Fruit fly (Drosophila melanogaster): ENCODE data around the gene dsh.

dsh gene

dm6 chrX:11338047-11338747, 17.5 kb upstream of the dsh start (continued):
- peak; percentile 58 for TF ChIP-seq CG6792 (GFP tag; optimal IDR thresholded peaks at IDR 0.05)
- TF ChIP-seq CG11294 (GFP tag; IDR thresholded peaks at IDR 0.05) = no peak
- peak; percentile 68 for TF ChIP-seq CG31627 (GFP tag; optimal IDR thresholded peaks at IDR 0.05)
- TF ChIP-seq CG10631 (GFP tag; optimal IDR thresholded peaks at IDR 0.05) = peak; percentile 64
- TF ChIP-seq CG34406 (GFP tag; optimal IDR thresholded peaks at IDR 0.05) = peak; percentile 79
- TF ChIP-seq Eip93F (GFP tag; optimal IDR thresholded peaks at IDR 0.05) = no peak
- TF ChIP-seq CG1621 (tag; optimal IDR thresholded peaks at IDR 0.05) = no peak
- no peak for TF ChIP-seq fd85E (GFP tag; optimal IDR thresholded peaks at IDR 0.05)
- TF ChIP-seq eg (GFP tag; IDR thresholded peaks at IDR 0.05) = 0 out of 3 replicates have a peak, but pooled peaks have one; percentile 40
- no peak for TF ChIP-seq Sox102F (GFP tag; optimal IDR thresholded peaks at IDR 0.05)
- TF ChIP-seq net (GFP tag; optimal IDR thresholded peaks at IDR 0.05) = no peak
- peak; percentile 47 for TF ChIP-seq Smox (GFP tag; optimal IDR thresholded peaks at IDR 0.05)
- peak; percentile 93 for TF ChIP-seq svp (GFP tag)
- TF ChIP-seq CG8632 (GFP tag; optimal IDR thresholded peaks at IDR 0.05) = peak; percentile 67
- TF ChIP-seq CG11762 (GFP tag; optimal IDR thresholded peaks at IDR 0.05; ENCODE audit: insufficient read depth) = peak; percentile 45
- peak; percentile 67 for TF ChIP-seq CG32006 (GFP tag; optimal IDR thresholded peaks at IDR 0.05)

- no peak for TF ChIP-seq CG7368 (GFP tag; optimal IDR thresholded peaks at IDR 0.05)
- peak; percentile 26 for TF ChIP-seq acj6 (GFP tag; optimal IDR thresholded peaks at IDR 0.05)
- TF ChIP-seq Ets96B (tag; optimal IDR thresholded peaks at IDR 0.05) = no peak
- TF ChIP-seq Sox15 (GFP tag; optimal IDR thresholded peaks at IDR 0.05) = no peak
- TF ChIP-seq CG4318 (GFP tag; optimal IDR thresholded peaks at IDR 0.05) = no peak
- peak; percentile 32; the same call in 1 of the 3 replicates for TF ChIP-seq CG6163 (GFP tag; IDR thresholded peaks at IDR 0.05)
- TF ChIP-seq spab (GFP tag; optimal IDR thresholded peaks at IDR 0.05) = no peak
- TF ChIP-seq dsx (GFP tag; optimal IDR thresholded peaks at IDR 0.05; ENCODE audit: poor library complexity, severe bottlenecking) = no peak
- no peak for TF ChIP-seq CG11762 (GFP tag; optimal IDR thresholded peaks at IDR 0.05; ENCODE audit: insufficient read depth)
- peak; percentile 7 for TF ChIP-seq topi (GFP tag; optimal IDR thresholded peaks at IDR 0.05)
- no peak for TF ChIP-seq CG6854 (GFP tag; optimal IDR thresholded peaks at IDR 0.05)
- TF ChIP-seq Eip93F (GFP tag; optimal IDR thresholded peaks at IDR 0.05) = no peak
- no peak for TF ChIP-seq Sox102F (GFP tag; optimal IDR thresholded peaks at IDR 0.05)
- TF ChIP-seq CG31627 (GFP tag; optimal IDR thresholded peaks at IDR 0.05) = peak; percentile 56
- TF ChIP-seq CG32006 (GFP tag; optimal IDR thresholded peaks at IDR 0.05) = peak; percentile 11
- TF ChIP-seq dac (GFP tag; optimal IDR thresholded peaks at IDR 0.05) = no peak
- no peak for TF ChIP-seq CG8632 (GFP tag; optimal IDR thresholded peaks at IDR 0.05)
- no peak for TF ChIP-seq CG10669 (GFP tag; optimal IDR thresholded peaks at IDR 0.05)
- no peak for TF ChIP-seq CG8119 (GFP tag; IDR thresholded peaks at IDR 0.05)
- TF ChIP-seq Sox14 (GFP tag; optimal IDR thresholded peaks at IDR 0.05) = peak; percentile 55
- TF ChIP-seq CG6808 (GFP tag; optimal IDR thresholded peaks at IDR 0.05) = no peak
- TF ChIP-seq lz (GFP tag; optimal IDR thresholded peaks at IDR 0.05) = peak; percentile 46
- peak; percentile 31 for TF ChIP-seq cyc (GFP tag; optimal IDR thresholded peaks at IDR 0.05)
- no peak for TF ChIP-seq CG9139 (GFP tag; optimal IDR thresholded peaks at IDR 0.05)
- TF ChIP-seq net (GFP tag; optimal IDR thresholded peaks at IDR 0.05) = no peak
- TF ChIP-seq CG3032 (tag; optimal IDR thresholded peaks at IDR 0.05) = peak; percentile 28
- peak; percentile 60 for TF ChIP-seq pdm3 (GFP tag; optimal IDR thresholded peaks at IDR 0.05)
- TF ChIP-seq CG3919 (GFP tag; optimal IDR thresholded peaks at IDR 0.05) = peak; percentile 14
- TF ChIP-seq ss (GFP tag; optimal IDR thresholded peaks at IDR 0.05) = no peak
- TF ChIP-seq fd59A (GFP tag; optimal IDR thresholded peaks at IDR 0.05) = no peak
- TF ChIP-seq CG11294 (GFP tag; IDR thresholded peaks at IDR 0.05) = no peak
- TF ChIP-seq fkh (GFP tag; optimal IDR thresholded peaks at IDR 0.05) = peak; percentile 92
- TF ChIP-seq Met (GFP tag; optimal IDR thresholded peaks at IDR 0.05) = no peak
- TF ChIP-seq esn (GFP tag; optimal IDR thresholded peaks at IDR 0.05) = peak; percentile 49
- TF ChIP-seq fd85E (GFP tag; optimal IDR thresholded peaks at IDR 0.05) = no peak
- TF ChIP-seq CG16779 (tag; optimal IDR thresholded peaks at IDR 0.05) = peak; percentile 21
- TF ChIP-seq achi (GFP tag; optimal IDR thresholded peaks at IDR 0.05) = peak; percentile 22
- TF ChIP-seq CG10631 (GFP tag; optimal IDR thresholded peaks at IDR 0.05) = peak; percentile 53
- TF ChIP-seq Hr38 (GFP tag; optimal IDR thresholded peaks at IDR 0.05) = no peak
These were observed 16.5 kb upstream of the dsh start for dm6 chrX:11338973-11339867.
